Fruit fly (Drosophila melanogaster): ENCODE data around the gene CG7369.

The CG7369 gene

dm6 chr3L:22741389-22742120 lies at the start of gene CG7369 (continued):
- TF ChIP-seq CG17385 (GFP tag; optimal IDR thresholded peaks at IDR 0.05) (peak; percentile 68), Meics (GFP tag; optimal IDR thresholded peaks at IDR 0.05) (peak; percentile 84), Oaz (GFP tag; IDR thresholded peaks at IDR 0.05) (peak; percentile 41; the same call in 1 of the 2 replicates), CG8388 (GFP tag; optimal IDR thresholded peaks at IDR 0.05) (peak; percentile 41), CG12659 (GFP tag; optimal IDR thresholded peaks at IDR 0.05) (peak; percentile 95), CG17912 (GFP tag; optimal IDR thresholded peaks at IDR 0.05) (no peak), prd (optimal IDR thresholded peaks at IDR 0.05) (no peak), prd (GFP tag; IDR thresholded peaks at IDR 0.05) (peak; percentile 87), Ada2b (GFP tag; IDR thresholded peaks at IDR 0.05) (peak; percentile 74), caup (GFP tag; optimal IDR thresholded peaks at IDR 0.05; ENCODE audit: severe bottlenecking) (peak; percentile 84), fd96Cb (tag; optimal IDR thresholded peaks at IDR 0.05) (peak; percentile 67), org-1 (GFP tag; optimal IDR thresholded peaks at IDR 0.05) (peak; percentile 25), Sry-δ (GFP tag; optimal IDR thresholded peaks at IDR 0.05) (peak; percentile 67), CG1603 (tag; optimal IDR thresholded peaks at IDR 0.05) (peak; percentile 30), CG1792 (GFP tag; optimal IDR thresholded peaks at IDR 0.05) (peak; percentile 67), Spps (tag; optimal IDR thresholded peaks at IDR 0.05) (peak; percentile 34), CG3995 (GFP tag; optimal IDR thresholded peaks at IDR 0.05) (peak; percentile 74), CG10959 (GFP tag; IDR thresholded peaks at IDR 0.05) (peak; percentile 68), Sry-β (GFP tag; optimal IDR thresholded peaks at IDR 0.05) (peak; percentile 81), sc (optimal IDR thresholded peaks at IDR 0.05) (no peak), sc (GFP tag; optimal IDR thresholded peaks at IDR 0.05) (peak; percentile 76), CHES-1-like (GFP tag; optimal IDR thresholded peaks at IDR 0.05) (peak; percentile 79), tll (GFP tag; optimal IDR thresholded peaks at IDR 0.05) (peak; percentile 49 to 84), CG13287 (GFP tag; IDR thresholded peaks at IDR 0.05; ENCODE audit: partially characterized antibody) (peak; percentile 81), Hsf (GFP tag; optimal IDR thresholded peaks at IDR 0.05) (peak; percentile 89), CG18764 (GFP tag; optimal IDR thresholded peaks at IDR 0.05) (peak; percentile 83), hkb (optimal IDR thresholded peaks at IDR 0.05) (peak; percentile 72), hkb (GFP tag; IDR thresholded peaks at IDR 0.05) (peak; percentile 68), ash1 (GFP tag; optimal IDR thresholded peaks at IDR 0.05) (no peak), trh (GFP tag; optimal IDR thresholded peaks at IDR 0.05) (peak; percentile 67), E2f2 (GFP tag; IDR thresholded peaks at IDR 0.05) (peak; percentile 68), dan (GFP tag; IDR thresholded peaks at IDR 0.05) (no peak), her (GFP tag; optimal IDR thresholded peaks at IDR 0.05) (peak; percentile 80), exex (tag; optimal IDR thresholded peaks at IDR 0.05) (peak; percentile 29), Hey (tag; optimal IDR thresholded peaks at IDR 0.05) (peak; percentile 10), pb (GFP tag; optimal IDR thresholded peaks at IDR 0.05) (peak; percentile 54), Hand (GFP tag; optimal IDR thresholded peaks at IDR 0.05) (no peak), CG11696 (GFP tag; IDR thresholded peaks at IDR 0.05) (0 out of 2 replicates have a peak, but pooled peaks have one; percentile 45), CG9437 (GFP tag; optimal IDR thresholded peaks at IDR 0.05) (peak; percentile 82), Doc3 (GFP tag; IDR thresholded peaks at IDR 0.05; ENCODE audit: partially characterized antibody) (peak; percentile 86), CG2116 (GFP tag; optimal IDR thresholded peaks at IDR 0.05) (peak; percentile 93), CG8281 (tag; optimal IDR thresholded peaks at IDR 0.05) (peak; percentile 33), CG14667 (GFP tag; IDR thresholded peaks at IDR 0.05) (peak; percentile 65; the same call in 1 of the 2 replicates), Lpt (GFP tag; optimal IDR thresholded peaks at IDR 0.05) (no peak), sna (GFP tag; IDR thresholded peaks at IDR 0.05; ENCODE audit: partially characterized antibody) (peak; percentile 85), CG17186 (GFP tag; optimal IDR thresholded peaks at IDR 0.05) (peak; percentile 76), abd-A (tag; optimal IDR thresholded peaks at IDR 0.05) (no peak), CG7271 (tag; optimal IDR thresholded peaks at IDR 0.05) (peak; percentile 42), CG12071 (GFP tag; optimal IDR thresholded peaks at IDR 0.05) (peak; percentile 64)

Data from whole organism, embryonic.